Fruit fly (Drosophila melanogaster): Measurements from ENCODE around the gene Hpf1.
A peak's percentile ranks its signal among the peaks of the same experiment; 100 is the strongest.

Hpf1 gene

dm6 chr3R:5791497-5791896 is at the start of gene Hpf1 (continued):
- peak; percentile 98 for TF ChIP-seq bcd (GFP tag; optimal IDR thresholded peaks at IDR 0.05)
- TF ChIP-seq CG9609 (GFP tag; optimal IDR thresholded peaks at IDR 0.05), result peak; percentile 99
- peak; percentile 96 for TF ChIP-seq cas (GFP tag; IDR thresholded peaks at IDR 0.05)
- no peak for TF ChIP-seq yki (optimal IDR thresholded peaks at IDR 0.05)
- TF ChIP-seq tgo (GFP tag; IDR thresholded peaks at IDR 0.05), result peak; percentile 98
- peak; percentile 98 for TF ChIP-seq CG12391 (tag; optimal IDR thresholded peaks at IDR 0.05)
- peak; percentile 90 for TF ChIP-seq CG31365 (tag; optimal IDR thresholded peaks at IDR 0.05)
- peak; percentile 99 for TF ChIP-seq lilli (GFP tag; optimal IDR thresholded peaks at IDR 0.05)
- TF ChIP-seq CG4730 (GFP tag; IDR thresholded peaks at IDR 0.05), result peak; percentile 96
- TF ChIP-seq CG5245 (GFP tag; optimal IDR thresholded peaks at IDR 0.05), result peak; percentile 97
- no peak for TF ChIP-seq pan (optimal IDR thresholded peaks at IDR 0.05)
- TF ChIP-seq pan (GFP tag; optimal IDR thresholded peaks at IDR 0.05 in 1 of 2, IDR thresholded peaks at IDR 0.05 in 1 of 2), result peak in 1 of 2 experiments; percentile 98
- peak; percentile 99 for TF ChIP-seq CG2120 (GFP tag; optimal IDR thresholded peaks at IDR 0.05)
- peak; percentile 97 for TF ChIP-seq Mes4 (GFP tag; optimal IDR thresholded peaks at IDR 0.05)
- TF ChIP-seq caup (GFP tag; optimal IDR thresholded peaks at IDR 0.05; ENCODE audit: severe bottlenecking), result peak; percentile 98
- TF ChIP-seq BEAF-32 (GFP tag; optimal IDR thresholded peaks at IDR 0.05), result peak; percentile 44
- no peak for TF ChIP-seq CG1832 (GFP tag; optimal IDR thresholded peaks at IDR 0.05)
- peak; percentile 97 for TF ChIP-seq Ssrp (tag; optimal IDR thresholded peaks at IDR 0.05)
- peak; percentile 95 for TF ChIP-seq CG15601 (tag; optimal IDR thresholded peaks at IDR 0.05)
- TF ChIP-seq chinmo (GFP tag; IDR thresholded peaks at IDR 0.05; ENCODE audit: partially characterized antibody), result peak; percentile 92; the same call in 2 of the 4 replicates
- TF ChIP-seq CG2129 (GFP tag; IDR thresholded peaks at IDR 0.05; ENCODE audit: partially characterized antibody), result no peak
- peak; percentile 96 for TF ChIP-seq klu (GFP tag; IDR thresholded peaks at IDR 0.05)
- no peak for TF ChIP-seq cad (GFP tag; optimal IDR thresholded peaks at IDR 0.05)
- no peak for TF ChIP-seq Doc3 (GFP tag; IDR thresholded peaks at IDR 0.05; ENCODE audit: partially characterized antibody)
- peak; percentile 99 for TF ChIP-seq seq (GFP tag; IDR thresholded peaks at IDR 0.05)
- peak; percentile 98 for TF ChIP-seq CG9932 (GFP tag; IDR thresholded peaks at IDR 0.05)
- TF ChIP-seq CG8290 (GFP tag; optimal IDR thresholded peaks at IDR 0.05), result peak; percentile 92
- peak; percentile 82 to 98 for TF ChIP-seq CG8290 (tag; optimal IDR thresholded peaks at IDR 0.05)
- peak; percentile 96 for TF ChIP-seq gsb-n (tag; optimal IDR thresholded peaks at IDR 0.05)
- peak; percentile 93 for TF ChIP-seq sim (GFP tag; IDR thresholded peaks at IDR 0.05)
- peak; percentile 93 for TF ChIP-seq Lhr (GFP tag; optimal IDR thresholded peaks at IDR 0.05)
- TF ChIP-seq CG6791 (GFP tag; IDR thresholded peaks at IDR 0.05; ENCODE audit: partially characterized antibody), result peak; percentile 59; the same call in 1 of the 3 replicates
- peak; percentile 99 for TF ChIP-seq Antp (GFP tag; optimal IDR thresholded peaks at IDR 0.05)
- TF ChIP-seq B-H2 (GFP tag; optimal IDR thresholded peaks at IDR 0.05), result peak; percentile 97
- peak; percentile 98 for TF ChIP-seq jumu (GFP tag; optimal IDR thresholded peaks at IDR 0.05)
- peak; percentile 92 for TF ChIP-seq CG10565 (GFP tag; optimal IDR thresholded peaks at IDR 0.05)
- peak; percentile 68 for TF ChIP-seq kni (GFP tag; optimal IDR thresholded peaks at IDR 0.05)
- TF ChIP-seq CG10321 (GFP tag; IDR thresholded peaks at IDR 0.05), result peak; percentile 80; the same call in 1 of the 2 replicates
- peak; percentile 99 for TF ChIP-seq HLH54F (GFP tag; optimal IDR thresholded peaks at IDR 0.05)
- TF ChIP-seq CG43689 (GFP tag; IDR thresholded peaks at IDR 0.05), result peak; percentile 94
- TF ChIP-seq CG12659 (GFP tag; optimal IDR thresholded peaks at IDR 0.05), result peak; percentile 99
- TF ChIP-seq ash1 (GFP tag; optimal IDR thresholded peaks at IDR 0.05), result peak; percentile 85
- peak; percentile 97 for TF ChIP-seq CG32767 (GFP tag; IDR thresholded peaks at IDR 0.05)
- TF ChIP-seq CG4707 (GFP tag; optimal IDR thresholded peaks at IDR 0.05), result peak; percentile 85
- no peak for TF ChIP-seq prd (optimal IDR thresholded peaks at IDR 0.05)
- TF ChIP-seq prd (GFP tag; IDR thresholded peaks at IDR 0.05), result peak; percentile 99
- peak; percentile 99 for TF ChIP-seq zfh2 (GFP tag; optimal IDR thresholded peaks at IDR 0.05)
- TF ChIP-seq Nf-YA (GFP tag; IDR thresholded peaks at IDR 0.05), result peak; percentile 93
- peak; percentile 96 for TF ChIP-seq ab (GFP tag; optimal IDR thresholded peaks at IDR 0.05)
- peak; percentile 98 for TF ChIP-seq CG34422 (GFP tag; IDR thresholded peaks at IDR 0.05)
- TF ChIP-seq Atf6 (GFP tag; IDR thresholded peaks at IDR 0.05), result peak; percentile 98
- TF ChIP-seq CG7745 (tag; optimal IDR thresholded peaks at IDR 0.05), result peak; percentile 58

All from whole organism, embryonic.